Fruit fly (Drosophila melanogaster) S2 (cell line): ENCODE measurements around the gene RabX5.

Experiments
- CG8478 ChIP-seq: fragments of >200 bp; optimal IDR thresholded peaks from 2 replicates; lab custom pipeline; 2018
- CTCF ChIP-seq, 2 experiments: fragments of >200 bp; optimal IDR thresholded peaks; 2 replicates each; lab custom pipeline; 2018

dm6 chr3L:1661738-1662370 is 8.1 kb downstream of the RabX5 start:
- TF ChIP-seq CG8478 (lab: Kevin White, UChicago) (no peak), CTCF (optimal IDR thresholded peaks at IDR 0.05; lab: Kevin White, UChicago) (no peak)
